Fruit fly (Drosophila melanogaster): Measurements from ENCODE around the gene Eig71Eb.

Eig71Eb gene

dm6 chr3L:15694406-15694805 is 44.7 kb downstream of the Eig71Eb start:
- TF ChIP-seq lz (GFP tag; optimal IDR thresholded peaks at IDR 0.05), result no peak
- TF ChIP-seq Eip78C (GFP tag), result peak; percentile 69
- peak; percentile 58 for TF ChIP-seq fkh (GFP tag; optimal IDR thresholded peaks at IDR 0.05)
- no peak for TF ChIP-seq CG3032 (tag; optimal IDR thresholded peaks at IDR 0.05)

dm6 chr3L:15695195-15695594 is 45.5 kb downstream of the Eig71Eb start:
- TF ChIP-seq lz (GFP tag; optimal IDR thresholded peaks at IDR 0.05) (no peak), Hr4 (GFP tag; optimal IDR thresholded peaks at IDR 0.05) (no peak), CG15336 (GFP tag; IDR thresholded peaks at IDR 0.05) (0 out of 2 replicates have a peak, but pooled peaks have one; percentile 15), Blimp-1 (GFP tag; optimal IDR thresholded peaks at IDR 0.05) (peak; percentile 9), Eip78C (GFP tag) (peak; percentile 4)

dm6 chr3L:15697916-15698315 is 48.2 kb downstream of the Eig71Eb start:
- TF ChIP-seq svp (GFP tag), result peak; percentile 55
- no peak for TF ChIP-seq ss (GFP tag; optimal IDR thresholded peaks at IDR 0.05)
- peak; percentile 47 for TF ChIP-seq CG3919 (GFP tag; optimal IDR thresholded peaks at IDR 0.05)

DNA sequence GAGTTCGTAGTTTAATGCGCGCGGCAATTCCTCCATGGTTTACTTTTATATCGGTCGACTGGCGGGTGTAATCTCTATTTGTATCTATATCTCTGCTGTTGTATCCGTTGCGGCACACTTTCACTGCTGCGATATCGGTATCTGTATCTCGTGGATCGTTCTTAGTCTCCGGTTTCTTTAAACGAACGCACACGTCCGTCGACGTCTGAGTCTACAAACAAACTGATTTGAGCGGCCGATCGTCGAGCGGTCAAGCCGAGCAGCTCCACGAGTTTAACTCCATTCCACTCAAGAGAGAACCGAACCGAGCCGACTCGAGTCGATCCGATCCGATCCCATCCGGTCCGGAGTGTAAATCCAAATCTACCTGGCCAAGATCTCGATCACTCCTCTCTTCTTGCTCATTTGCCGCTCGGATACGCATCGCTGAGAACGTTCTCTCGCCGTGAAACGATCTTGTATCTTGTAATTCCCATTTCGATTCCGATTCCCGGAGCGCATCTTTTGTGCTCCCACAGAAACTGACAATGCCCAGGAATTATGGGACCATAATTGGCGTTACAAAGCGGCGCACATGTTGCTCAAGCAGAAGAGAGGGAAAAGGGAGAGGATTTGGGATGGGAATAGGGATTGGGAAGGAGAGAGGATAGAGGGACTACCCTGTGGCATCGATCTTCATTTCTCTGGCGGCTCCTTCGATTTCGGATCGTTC is 50.0 kb downstream of the Eig71Eb start, which contains the start of gene comm2:
Gene comm2 (minus strand): TSS at position 225 of the 712 bp plus-strand sequence.
- TF ChIP-seq Hr4 (GFP tag; optimal IDR thresholded peaks at IDR 0.05) (no peak), CG16779 (tag; optimal IDR thresholded peaks at IDR 0.05) (peak; percentile 30), esn (GFP tag; optimal IDR thresholded peaks at IDR 0.05) (no peak), Hr38 (GFP tag; optimal IDR thresholded peaks at IDR 0.05) (no peak), CG6276 (GFP tag; optimal IDR thresholded peaks at IDR 0.05) (no peak), Sox102F (GFP tag; optimal IDR thresholded peaks at IDR 0.05) (peak; percentile 33), Eip75B (GFP tag; optimal IDR thresholded peaks at IDR 0.05) (no peak), CG6163 (GFP tag; IDR thresholded peaks at IDR 0.05) (no peak), CG6808 (GFP tag; optimal IDR thresholded peaks at IDR 0.05) (no peak), Lpt (GFP tag; optimal IDR thresholded peaks at IDR 0.05) (no peak), vri (GFP tag; optimal IDR thresholded peaks at IDR 0.05) (no peak), CG10631 (GFP tag; optimal IDR thresholded peaks at IDR 0.05) (no peak), ss (GFP tag; optimal IDR thresholded peaks at IDR 0.05) (peak in 1 of 2 experiments; percentile 15), CG11294 (GFP tag; IDR thresholded peaks at IDR 0.05) (no peak), CG9139 (GFP tag; optimal IDR thresholded peaks at IDR 0.05) (no peak), CG8119 (GFP tag; IDR thresholded peaks at IDR 0.05) (no peak), CG4318 (GFP tag; optimal IDR thresholded peaks at IDR 0.05) (no peak), dac (GFP tag; optimal IDR thresholded peaks at IDR 0.05) (no peak), pdm3 (GFP tag; optimal IDR thresholded peaks at IDR 0.05) (no peak), lz (GFP tag; optimal IDR thresholded peaks at IDR 0.05) (no peak), CG10669 (GFP tag; optimal IDR thresholded peaks at IDR 0.05) (no peak), eg (GFP tag; IDR thresholded peaks at IDR 0.05) (peak; percentile 48; the same call in 1 of the 3 replicates), Gug (GFP tag; IDR thresholded peaks at IDR 0.05) (no peak), fkh (GFP tag; optimal IDR thresholded peaks at IDR 0.05) (peak; percentile 38), CG11762 (GFP tag; optimal IDR thresholded peaks at IDR 0.05; ENCODE audit: insufficient read depth) (no peak), CG1621 (tag; optimal IDR thresholded peaks at IDR 0.05) (peak; percentile 61), Ets96B (tag; optimal IDR thresholded peaks at IDR 0.05) (no peak), Met (GFP tag; optimal IDR thresholded peaks at IDR 0.05) (no peak), acj6 (GFP tag; optimal IDR thresholded peaks at IDR 0.05) (no peak), Blimp-1 (GFP tag; optimal IDR thresholded peaks at IDR 0.05) (peak; percentile 39), Eip93F (GFP tag; optimal IDR thresholded peaks at IDR 0.05) (no peak), CG11902 (GFP tag; optimal IDR thresholded peaks at IDR 0.05) (no peak), CG34406 (GFP tag; optimal IDR thresholded peaks at IDR 0.05) (no peak), CG31627 (GFP tag; optimal IDR thresholded peaks at IDR 0.05) (no peak), CG8632 (GFP tag; optimal IDR thresholded peaks at IDR 0.05) (no peak), CG15336 (GFP tag; IDR thresholded peaks at IDR 0.05) (peak; percentile 22; the same call in 1 of the 2 replicates), svp (GFP tag) (no peak), CG6792 (GFP tag; optimal IDR thresholded peaks at IDR 0.05) (no peak), salr (GFP tag; optimal IDR thresholded peaks at IDR 0.05) (no peak), achi (GFP tag; optimal IDR thresholded peaks at IDR 0.05) (peak; percentile 9), CG3919 (GFP tag; optimal IDR thresholded peaks at IDR 0.05) (peak; percentile 24), Ets21C (GFP tag; optimal IDR thresholded peaks at IDR 0.05) (no peak)
